Worm (Caenorhabditis elegans) whole organism, L3 larva: Measurements from ENCODE around the gene nyn-1.

ENCODE experiments used
- R02D3.7 ChIP-seq: fragments of 150-350 bp; optimal IDR thresholded peaks from 2 replicates; lab custom pipeline; 2014; ENCODE audit warnings: missing biosample characterization, missing genetic modification characterization
- ZK546.5 ChIP-seq: sonication (generic microtip); optimal IDR thresholded peaks from 2 replicates; lab custom pipeline; 2017; ENCODE audit warnings: missing biosample characterization, missing genetic modification characterization
- ama-1 ChIP-seq: fragments of 150-350 bp; optimal IDR thresholded peaks from 2 replicates; lab custom pipeline; 2018
- ceh-16 ChIP-seq: sonication (generic microtip); optimal IDR thresholded peaks from 2 replicates; lab custom pipeline; 2017; ENCODE audit warnings: missing biosample characterization, missing genetic modification characterization
- ceh-28 ChIP-seq: fragments of 150-350 bp; optimal IDR thresholded peaks from 2 replicates; lab custom pipeline; 2014; ENCODE audit warnings: missing biosample characterization, missing genetic modification reagents, missing genetic modification characterization
- ceh-82 ChIP-seq: fragments of 150-350 bp; optimal IDR thresholded peaks from 2 replicates; lab custom pipeline; 2014; ENCODE audit warnings: missing biosample characterization, missing genetic modification characterization
- ceh-9 ChIP-seq: sonication (generic microtip); optimal IDR thresholded peaks from 2 replicates; lab custom pipeline; 2018; ENCODE audit warnings: missing biosample characterization, missing genetic modification characterization
- daf-12 ChIP-seq: fragments of 150-350 bp; optimal IDR thresholded peaks from 2 replicates; lab custom pipeline; 2014; ENCODE audit warnings: missing biosample characterization, missing genetic modification reagents, missing genetic modification characterization
- egl-27 ChIP-seq: sonication (generic microtip); optimal IDR thresholded peaks from 4 replicates; lab custom pipeline; 2017; ENCODE audit warnings: missing biosample characterization, missing genetic modification reagents, missing genetic modification characterization
- egl-5 ChIP-seq: fragments of 150-350 bp; optimal IDR thresholded peaks from 2 replicates; lab custom pipeline; 2017; ENCODE audit warnings: missing biosample characterization, missing genetic modification reagents, missing genetic modification characterization, inconsistent platforms
- elt-2 ChIP-seq: sonication (generic microtip); optimal IDR thresholded peaks from 2 replicates; lab custom pipeline; 2016; ENCODE audit warnings: missing genetic modification reagents, mild to moderate bottlenecking, missing genetic modification characterization, missing compliant biosample characterization
- elt-3 ChIP-seq, 3 experiments: fragments of 150-350 bp in 1 of 3; sonication (generic microtip) in 2 of 3; optimal IDR thresholded peaks; 2 replicates in 2 of 3; 4 replicates in 1 of 3; lab custom pipeline; 2014 to 2017; ENCODE audit warnings: missing biosample characterization in 3 of 3, missing genetic modification characterization in 3 of 3
- eor-1 ChIP-seq, 2 experiments: fragments of 150-350 bp; optimal IDR thresholded peaks; 2 replicates each; lab custom pipeline; 2014 to 2018; ENCODE audit warnings: missing biosample characterization in 2 of 2, missing genetic modification characterization in 2 of 2
- fkh-10 ChIP-seq: sonication (generic microtip); optimal IDR thresholded peaks from 2 replicates; lab custom pipeline; 2017; ENCODE audit warnings: missing biosample characterization, missing genetic modification reagents, missing genetic modification characterization
- fos-1 ChIP-seq: fragments of 150-350 bp; optimal IDR thresholded peaks from 2 replicates; lab custom pipeline; 2014; ENCODE audit warnings: missing biosample characterization, missing genetic modification characterization
- jun-1 ChIP-seq: fragments of 150-350 bp; optimal IDR thresholded peaks from 2 replicates; lab custom pipeline; 2014; ENCODE audit warnings: missing biosample characterization, missing genetic modification reagents, missing genetic modification characterization
- lin-15B ChIP-seq: fragments of 150-350 bp; optimal IDR thresholded peaks from 2 replicates; lab custom pipeline; 2014; ENCODE audit warnings: missing biosample characterization, missing genetic modification characterization
- lsy-12 ChIP-seq: sonication (generic microtip); optimal IDR thresholded peaks from 2 replicates; lab custom pipeline; 2016; ENCODE audit warnings: mild to moderate bottlenecking, missing genetic modification characterization, missing compliant biosample characterization
- mdl-1 ChIP-seq: fragments of 150-350 bp; optimal IDR thresholded peaks from 2 replicates; lab custom pipeline; 2014; ENCODE audit warnings: missing biosample characterization, missing genetic modification characterization
- mml-1 ChIP-seq: fragments of 150-350 bp; sonication (generic microtip); optimal IDR thresholded peaks from 3 replicates; lab custom pipeline; 2014; ENCODE audit warnings: missing biosample characterization, missing genetic modification characterization
- nfya-1 ChIP-seq: sonication (generic microtip); optimal IDR thresholded peaks from 2 replicates; lab custom pipeline; 2017; ENCODE audit warnings: missing genetic modification characterization, mild to moderate bottlenecking, missing compliant biosample characterization, antibody characterized with exemption, moderate library complexity; ENCODE audit not compliant: insufficient read depth
- nhr-11 ChIP-seq: fragments of 150-350 bp; optimal IDR thresholded peaks from 2 replicates; lab custom pipeline; 2014; ENCODE audit warnings: missing biosample characterization, missing genetic modification characterization
- nhr-12 ChIP-seq: fragments of 150-350 bp; optimal IDR thresholded peaks from 2 replicates; lab custom pipeline; 2014; ENCODE audit warnings: missing biosample characterization, missing genetic modification characterization
- nhr-23 ChIP-seq: fragments of 150-350 bp; optimal IDR thresholded peaks from 2 replicates; lab custom pipeline; 2014; ENCODE audit warnings: missing biosample characterization, missing genetic modification reagents, missing genetic modification characterization
- nhr-237 ChIP-seq: fragments of 150-350 bp; optimal IDR thresholded peaks from 2 replicates; lab custom pipeline; 2014; ENCODE audit warnings: missing biosample characterization, missing genetic modification characterization
- nhr-28 ChIP-seq: fragments of 150-350 bp; optimal IDR thresholded peaks from 2 replicates; lab custom pipeline; 2014; ENCODE audit warnings: missing biosample characterization, missing genetic modification characterization
- nhr-43 ChIP-seq: sonication (generic microtip); optimal IDR thresholded peaks from 2 replicates; lab custom pipeline; 2016; ENCODE audit warnings: mild to moderate bottlenecking, missing genetic modification characterization, missing compliant biosample characterization; ENCODE audit not compliant: poor library complexity, severe bottlenecking
- nhr-67 ChIP-seq: fragments of 150-350 bp; optimal IDR thresholded peaks from 2 replicates; lab custom pipeline; 2014; ENCODE audit warnings: missing biosample characterization, missing genetic modification characterization
- nhr-76 ChIP-seq: fragments of 150-350 bp; sonication (generic microtip); optimal IDR thresholded peaks from 5 replicates; lab custom pipeline; 2014; ENCODE audit warnings: missing biosample characterization, missing genetic modification characterization
- nhr-77 ChIP-seq: fragments of 150-350 bp; optimal IDR thresholded peaks from 2 replicates; lab custom pipeline; 2014; ENCODE audit warnings: missing biosample characterization, missing genetic modification characterization
- pha-4 ChIP-seq: fragments of 150-350 bp; optimal IDR thresholded peaks from 2 replicates; lab custom pipeline; 2014; ENCODE audit warnings: missing biosample characterization, missing genetic modification reagents, missing genetic modification characterization
- pqm-1 ChIP-seq: fragments of 150-350 bp; optimal IDR thresholded peaks from 2 replicates; lab custom pipeline; 2017; ENCODE audit warnings: missing biosample characterization, missing genetic modification characterization, inconsistent platforms
- skn-1 ChIP-seq: fragments of 150-350 bp; optimal IDR thresholded peaks from 2 replicates; lab custom pipeline; 2014; ENCODE audit warnings: missing biosample characterization, missing genetic modification characterization
- tbx-2 ChIP-seq: sonication (generic microtip); optimal IDR thresholded peaks from 2 replicates; lab custom pipeline; 2016; ENCODE audit warnings: mild to moderate bottlenecking, missing genetic modification characterization, missing compliant biosample characterization
- unc-39 ChIP-seq: sonication (generic microtip); optimal IDR thresholded peaks from 4 replicates; lab custom pipeline; 2017; ENCODE audit warnings: missing biosample characterization, missing genetic modification characterization
- unc-62 ChIP-seq: fragments of 150-350 bp; sonication (generic microtip); optimal IDR thresholded peaks from 4 replicates; lab custom pipeline; 2014; ENCODE audit warnings: missing biosample characterization, missing genetic modification reagents, missing genetic modification characterization
- zag-1 ChIP-seq: fragments of 150-350 bp; optimal IDR thresholded peaks from 2 replicates; lab custom pipeline; 2014; ENCODE audit warnings: missing biosample characterization, missing genetic modification characterization
- ztf-11 ChIP-seq: fragments of 150-350 bp; optimal IDR thresholded peaks from 2 replicates; lab custom pipeline; 2014; ENCODE audit warnings: missing biosample characterization, missing genetic modification characterization
- ztf-4 ChIP-seq: fragments of 150-350 bp; optimal IDR thresholded peaks from 2 replicates; lab custom pipeline; 2014; ENCODE audit warnings: missing biosample characterization, missing genetic modification characterization

nyn-1 gene

ce11 chrIV:13686965-13687425 is at the start of gene nyn-1:
Gene nyn-1, minus strand, starts transcription at chrIV:13687015.
- TF ChIP-seq mml-1 (tag; lab: Kevin White, UChicago) (no peak), R02D3.7 (peak; percentile 32)
- TF ChIP-seq, all 47 proteins: peak for 1

ce11 chrIV:13727865-13728264 is 41.0 kb upstream of the nyn-1 start:
- TF ChIP-seq elt-2 (tag; lab: Kevin White, UChicago) (peak; percentile 94), unc-39 (tag; lab: Kevin White, UChicago) (no peak), nhr-77 (no peak), tbx-2 (tag; lab: Kevin White, UChicago) (no peak), elt-3 (tag; optimal IDR thresholded peaks at IDR 0.05; lab: Kevin White, UChicago) (no peak), pqm-1 (tag; lab: Kevin White, UChicago) (peak; percentile 82)

ce11 chrIV:13726630-13727029 is 39.8 kb upstream of the nyn-1 start, which contains the start of gene ent-4:
Gene ent-4, plus strand, starts transcription at chrIV:13726930.
- no peak for TF ChIP-seq nhr-237 (tag; lab: Kevin White, UChicago)
- no peak for TF ChIP-seq pha-4
- no peak for TF ChIP-seq egl-27 (tag; lab: Kevin White, UChicago)
- no peak for TF ChIP-seq nhr-67
- no peak for TF ChIP-seq ztf-11 (tag; lab: Kevin White, UChicago)
- TF ChIP-seq lin-15B (tag; lab: Kevin White, UChicago): no peak
- no peak for TF ChIP-seq nhr-28 (tag; lab: Kevin White, UChicago)
- TF ChIP-seq pqm-1 (tag; lab: Kevin White, UChicago): no peak
- no peak for TF ChIP-seq eor-1 (tag; optimal IDR thresholded peaks at IDR 0.05; lab: Kevin White, UChicago)
- no peak for TF ChIP-seq ceh-9 (tag; lab: Kevin White, UChicago)
- TF ChIP-seq ZK546.5 (tag; lab: Kevin White, UChicago): no peak
- TF ChIP-seq fkh-10 (GFP tag; lab: Kevin White, UChicago): no peak
- TF ChIP-seq ztf-4 (tag; lab: Kevin White, UChicago): no peak
- no peak for TF ChIP-seq unc-39 (tag; lab: Kevin White, UChicago)
- no peak for TF ChIP-seq mdl-1

- TF ChIP-seq nhr-12: no peak
- TF ChIP-seq nhr-23: no peak
- TF ChIP-seq fos-1 (tag; lab: Kevin White, UChicago): peak; percentile 18
- no peak for TF ChIP-seq nhr-11 (tag; lab: Kevin White, UChicago)
- TF ChIP-seq pqm-1 (tag; lab: Kevin White, UChicago): peak; percentile 95
- TF ChIP-seq zag-1 (tag; lab: Kevin White, UChicago): no peak
- TF ChIP-seq nhr-28 (tag; lab: Kevin White, UChicago): no peak
- no peak for TF ChIP-seq eor-1 (tag; optimal IDR thresholded peaks at IDR 0.05; lab: Kevin White, UChicago)
- no peak for TF ChIP-seq elt-3 (tag; optimal IDR thresholded peaks at IDR 0.05; lab: Kevin White, UChicago)
- TF ChIP-seq unc-39 (tag; lab: Kevin White, UChicago): no peak
- no peak for TF ChIP-seq ceh-9 (tag; lab: Kevin White, UChicago)
- no peak for TF ChIP-seq ceh-82 (tag; lab: Kevin White, UChicago)
- no peak for TF ChIP-seq nfya-1 (tag; lab: Kevin White, UChicago)
- no peak for TF ChIP-seq fkh-10 (GFP tag; lab: Kevin White, UChicago)
- TF ChIP-seq nhr-67: no peak
- TF ChIP-seq lsy-12 (tag; lab: Kevin White, UChicago): no peak
- no peak for TF ChIP-seq ceh-16 (tag; lab: Kevin White, UChicago)
- no peak for TF ChIP-seq unc-62
- TF ChIP-seq nhr-77: no peak
- no peak for TF ChIP-seq nhr-76 (tag; lab: Kevin White, UChicago)
- no peak for TF ChIP-seq daf-12
- TF ChIP-seq elt-2 (tag; lab: Kevin White, UChicago): peak; percentile 100
- no peak for TF ChIP-seq ceh-28 (tag; lab: Kevin White, UChicago)
- TF ChIP-seq egl-27 (tag; lab: Kevin White, UChicago): no peak
- TF ChIP-seq ZK546.5 (tag; lab: Kevin White, UChicago): no peak
- TF ChIP-seq ztf-11 (tag; lab: Kevin White, UChicago): no peak
- TF ChIP-seq nhr-237 (tag; lab: Kevin White, UChicago): no peak
- no peak for TF ChIP-seq egl-5 (tag; lab: Kevin White, UChicago)
- TF ChIP-seq pha-4: peak; percentile 46
- TF ChIP-seq ama-1: no peak
- peak; percentile 68 for TF ChIP-seq jun-1 (tag; lab: Kevin White, UChicago)
- TF ChIP-seq skn-1 (tag; lab: Kevin White, UChicago): peak; percentile 70
- TF ChIP-seq nhr-43 (tag; lab: Kevin White, UChicago): no peak
- TF ChIP-seq, all 47 proteins: peak for 6
Measured at ce11 chrIV:13725201-13725600, 38.4 kb upstream of the nyn-1 start.
